Fruit fly (Drosophila melanogaster) whole organism, embryonic: ENCODE results near the gene mts.

ENCODE experiments used
- Asciz ChIP-seq: fragments of 200-800 bp; sonication (Bioruptor generic); optimal IDR thresholded peaks from 2 replicates; lab custom pipeline; 2017; ENCODE audit warnings: missing biosample characterization, mild to moderate bottlenecking, missing genetic modification characterization, missing genetic modification reagents
- B-H1 ChIP-seq: fragments of 200-800 bp; sonication (Bioruptor generic); IDR thresholded peaks from 3 replicates; pipeline ENCODE4 v1.3.6; 2022; ENCODE audit warnings: missing biosample characterization, missing genetic modification characterization
- CG10274 ChIP-seq: fragments of 200-800 bp; sonication (Bioruptor generic); optimal IDR thresholded peaks from 3 replicates; lab custom pipeline; 2017; ENCODE audit warnings: missing biosample characterization, mild to moderate bottlenecking, missing genetic modification characterization
- CG10431 ChIP-seq: fragments of 200-800 bp; sonication (Bioruptor generic); optimal IDR thresholded peaks from 3 replicates; lab custom pipeline; 2018; ENCODE audit warnings: missing biosample characterization, mild to moderate bottlenecking, missing genetic modification characterization
- CG10959 ChIP-seq: fragments of 200-800 bp; sonication (Bioruptor generic); IDR thresholded peaks from 2 replicates; pipeline ENCODE4 v1.3.6; 2022; ENCODE audit warnings: missing biosample characterization, missing genetic modification characterization
- CG11085 ChIP-seq: fragments of 200-800 bp; sonication (Bioruptor generic); IDR thresholded peaks from 2 replicates; pipeline ENCODE4 v1.3.6; 2022; ENCODE audit warnings: missing biosample characterization, missing genetic modification characterization
- CG12391 ChIP-seq: fragments of 200-800 bp; sonication (Bioruptor generic); optimal IDR thresholded peaks from 3 replicates; lab custom pipeline; 2018; ENCODE audit warnings: missing biosample characterization, mild to moderate bottlenecking, missing genetic modification characterization, moderate library complexity
- CG13123 ChIP-seq: fragments of 200-800 bp; sonication (Bioruptor generic); optimal IDR thresholded peaks from 2 replicates; lab custom pipeline; 2016; ENCODE audit warnings: missing biosample characterization, missing genetic modification characterization
- CG13424 ChIP-seq: fragments of 200-800 bp; sonication (Bioruptor generic); optimal IDR thresholded peaks from 2 replicates; lab custom pipeline; 2019; ENCODE audit warnings: missing biosample characterization, mild to moderate bottlenecking, missing genetic modification characterization, moderate library complexity
- CG14014 ChIP-seq: fragments of 200-800 bp; sonication (Bioruptor generic); IDR thresholded peaks from 2 replicates; pipeline ENCODE4 v1.3.6; 2022; ENCODE audit warnings: missing biosample characterization, missing genetic modification characterization
- CG14050 ChIP-seq: fragments of 200-800 bp; sonication (Bioruptor generic); IDR thresholded peaks from 3 replicates; pipeline ENCODE4 v1.3.6; 2022; ENCODE audit warnings: missing biosample characterization, missing genetic modification characterization
- CG17361 ChIP-seq: fragments of 200-800 bp; sonication (Bioruptor generic); IDR thresholded peaks from 3 replicates; pipeline ENCODE4 v1.3.6; 2022; ENCODE audit warnings: missing biosample characterization, missing genetic modification characterization
- CG2199 ChIP-seq: fragments of 200-800 bp; sonication (Bioruptor generic); IDR thresholded peaks from 3 replicates; pipeline ENCODE4 v1.3.6; 2022; ENCODE audit warnings: missing biosample characterization, missing genetic modification characterization
- CG2875 ChIP-seq: fragments of 200-800 bp; sonication (Bioruptor generic); optimal IDR thresholded peaks from 2 replicates; lab custom pipeline; 2017; ENCODE audit warnings: missing biosample characterization, mild to moderate bottlenecking, missing genetic modification characterization, missing genetic modification reagents
- CG30431 ChIP-seq: fragments of 200-800 bp; sonication (Bioruptor generic); optimal IDR thresholded peaks from 2 replicates; lab custom pipeline; 2017; ENCODE audit warnings: missing biosample characterization, missing genetic modification characterization
- CG31365 ChIP-seq: fragments of 200-800 bp; sonication (Bioruptor generic); optimal IDR thresholded peaks from 2 replicates; lab custom pipeline; 2018; ENCODE audit warnings: missing biosample characterization, mild to moderate bottlenecking, missing genetic modification characterization
- CG32772 ChIP-seq: fragments of 200-800 bp; sonication (Bioruptor generic); IDR thresholded peaks from 2 replicates; pipeline ENCODE4 v1.3.6; 2022; ENCODE audit warnings: missing biosample characterization, missing genetic modification characterization
- CG3407 ChIP-seq: fragments of 200-800 bp; sonication (Bioruptor generic); optimal IDR thresholded peaks from 2 replicates; lab custom pipeline; 2018; ENCODE audit warnings: missing biosample characterization, mild to moderate bottlenecking, missing genetic modification characterization
- CG6654 ChIP-seq: fragments of 200-800 bp; sonication (Bioruptor generic); optimal IDR thresholded peaks from 2 replicates; lab custom pipeline; 2017; ENCODE audit warnings: missing biosample characterization, mild to moderate bottlenecking, missing genetic modification characterization
- CG6791 ChIP-seq: fragments of 200-800 bp; sonication (Bioruptor generic); IDR thresholded peaks from 3 replicates; pipeline ENCODE4 v1.3.6; 2022; ENCODE audit warnings: missing biosample characterization, missing genetic modification characterization; ENCODE audit not compliant: partially characterized antibody
- CG7357 ChIP-seq: fragments of 200-800 bp; sonication (Bioruptor generic); IDR thresholded peaks from 3 replicates; pipeline ENCODE4 v1.3.6; 2022; ENCODE audit warnings: missing biosample characterization, missing genetic modification characterization
- CG7786 ChIP-seq: fragments of 200-800 bp; sonication (Bioruptor generic); optimal IDR thresholded peaks from 2 replicates; lab custom pipeline; 2016; ENCODE audit warnings: missing biosample characterization, missing genetic modification characterization
- CG7839 ChIP-seq: fragments of 200-800 bp; sonication (Bioruptor generic); optimal IDR thresholded peaks from 3 replicates; lab custom pipeline; 2018; ENCODE audit warnings: missing biosample characterization, mild to moderate bottlenecking, missing genetic modification characterization, moderate library complexity
- CG8388 ChIP-seq: fragments of 200-800 bp; sonication (Bioruptor generic); optimal IDR thresholded peaks from 2 replicates; lab custom pipeline; 2019; ENCODE audit warnings: missing biosample characterization, mild to moderate bottlenecking, missing genetic modification characterization, moderate library complexity
- D19A ChIP-seq: fragments of 200-800 bp; optimal IDR thresholded peaks from 3 replicates; lab custom pipeline; 2019; ENCODE audit warnings: missing biosample characterization, mild to moderate bottlenecking, missing genetic modification characterization, moderate library complexity
- H2.0 ChIP-seq: fragments of 200-800 bp; sonication (Bioruptor generic); IDR thresholded peaks from 2 replicates; pipeline ENCODE4 v1.3.6; 2022; ENCODE audit warnings: missing biosample characterization, missing genetic modification characterization
- HLH3B ChIP-seq: fragments of 200-800 bp; sonication (Bioruptor generic); IDR thresholded peaks from 2 replicates; pipeline ENCODE4 v1.3.6; 2022; ENCODE audit warnings: missing biosample characterization, missing genetic modification characterization
- HmgZ ChIP-seq: fragments of 200-800 bp; sonication (Bioruptor generic); optimal IDR thresholded peaks from 2 replicates; lab custom pipeline; 2018; ENCODE audit warnings: missing biosample characterization, mild to moderate bottlenecking, missing genetic modification characterization
- Lim3 ChIP-seq: fragments of 200-800 bp; sonication (Bioruptor generic); IDR thresholded peaks from 2 replicates; pipeline ENCODE4 v1.3.6; 2022; ENCODE audit warnings: missing biosample characterization, missing genetic modification characterization
- Mad ChIP-seq: fragments of 200-800 bp; sonication (Bioruptor generic); optimal IDR thresholded peaks from 2 replicates; lab custom pipeline; 2016; ENCODE audit warnings: missing biosample characterization, missing genetic modification characterization
- Med ChIP-seq: fragments of 200-800 bp; sonication (Bioruptor generic); peaks from one replicate; lab custom pipeline; 2016; ENCODE audit warnings: missing biosample characterization, missing genetic modification characterization, mild to moderate bottlenecking, inconsistent platforms, moderate library complexity
- Nf-YC ChIP-seq: fragments of 200-800 bp; optimal IDR thresholded peaks from 3 replicates; lab custom pipeline; 2019; ENCODE audit warnings: missing biosample characterization, mild to moderate bottlenecking, missing genetic modification characterization, moderate library complexity
- PHDP ChIP-seq: fragments of 200-800 bp; sonication (Bioruptor generic); optimal IDR thresholded peaks from 3 replicates; lab custom pipeline; 2018; ENCODE audit warnings: missing biosample characterization, mild to moderate bottlenecking, missing genetic modification characterization, moderate library complexity
- Rx ChIP-seq: fragments of 200-800 bp; sonication (Bioruptor generic); IDR thresholded peaks from 2 replicates; pipeline ENCODE4 v1.3.6; 2022; ENCODE audit warnings: missing biosample characterization, missing genetic modification characterization
- Stat92E ChIP-seq, 3 experiments: fragments of >200 bp in 2 of 3; fragments of 200-800 bp in 1 of 3; sonication (Bioruptor generic) in 1 of 3; optimal IDR thresholded peaks; 2 replicates each; lab custom pipeline; 2017 to 2019; ENCODE audit warnings: missing biosample characterization in 3 of 3, missing genetic modification characterization in 3 of 3, mild to moderate bottlenecking in 1 of 3, moderate library complexity in 1 of 3
- aop ChIP-seq: fragments of 200-800 bp; sonication (Bioruptor generic); IDR thresholded peaks from 2 replicates; pipeline ENCODE4 v1.3.6; 2022; ENCODE audit warnings: missing biosample characterization, missing genetic modification characterization
- cwo ChIP-seq: fragments of 200-800 bp; sonication (Bioruptor generic); optimal IDR thresholded peaks from 3 replicates; lab custom pipeline; 2017; ENCODE audit warnings: missing biosample characterization, missing genetic modification characterization, mild to moderate bottlenecking, moderate library complexity, missing genetic modification reagents
- disco-r ChIP-seq: fragments of 200-800 bp; sonication (Bioruptor generic); optimal IDR thresholded peaks from 2 replicates; lab custom pipeline; 2016; ENCODE audit warnings: missing biosample characterization, missing genetic modification characterization
- dm ChIP-seq: fragments of 200-800 bp; sonication (Bioruptor generic); optimal IDR thresholded peaks from 3 replicates; lab custom pipeline; 2016; ENCODE audit warnings: missing biosample characterization, missing genetic modification characterization
- insv ChIP-seq, 2 experiments: fragments of 200-800 bp; sonication (Bioruptor generic); optimal IDR thresholded peaks; 3 replicates each; lab custom pipeline; 2016 to 2018; ENCODE audit warnings: missing biosample characterization in 2 of 2, missing genetic modification characterization in 2 of 2
- lov ChIP-seq, 2 experiments: fragments of 200-800 bp in 1 of 2; fragments of >200 bp in 1 of 2; sonication (Bioruptor generic) in 1 of 2; IDR thresholded peaks in 1 of 2; optimal IDR thresholded peaks in 1 of 2; 2 replicates in 1 of 2; 3 replicates in 1 of 2; pipeline versions ENCODE4 v1.3.6 to Lab custom; 2017 to 2022; ENCODE audit warnings: missing biosample characterization in 1 of 2, missing genetic modification characterization in 1 of 2
- maf-S ChIP-seq: fragments of 200-800 bp; sonication (Bioruptor generic); optimal IDR thresholded peaks from 2 replicates; lab custom pipeline; 2016; ENCODE audit warnings: missing biosample characterization, missing genetic modification characterization
- onecut ChIP-seq: fragments of 200-800 bp; sonication (Bioruptor generic); IDR thresholded peaks from 2 replicates; pipeline ENCODE4 v1.3.6; 2022; ENCODE audit warnings: missing biosample characterization, missing genetic modification characterization
- pan ChIP-seq, 4 experiments: fragments of >200 bp in 3 of 4; fragments of 200-800 bp in 1 of 4; sonication (Bioruptor generic) in 1 of 4; optimal IDR thresholded peaks in 3 of 4; IDR thresholded peaks in 1 of 4; 2 replicates each; pipeline versions ENCODE4 v1.3.6 to Lab custom; 2017 to 2022; ENCODE audit warnings: missing biosample characterization in 2 of 4, missing genetic modification characterization in 2 of 4, mixed read lengths in 1 of 4
- repo ChIP-seq: fragments of 200-800 bp; sonication (Bioruptor generic); optimal IDR thresholded peaks from 2 replicates; lab custom pipeline; 2016; ENCODE audit warnings: missing biosample characterization, missing genetic modification characterization
- tna ChIP-seq: fragments of 200-800 bp; sonication (Bioruptor generic); IDR thresholded peaks from 2 replicates; pipeline ENCODE4 v1.3.6; 2022; ENCODE audit warnings: missing biosample characterization, missing genetic modification characterization; ENCODE audit not compliant: partially characterized antibody
- ttk ChIP-seq: fragments of 200-800 bp; sonication (Bioruptor generic); IDR thresholded peaks from 2 replicates; pipeline ENCODE4 v2.1.2; 2022; ENCODE audit warnings: missing biosample characterization, missing genetic modification characterization
- vvl ChIP-seq: fragments of 200-800 bp; sonication (Bioruptor generic); IDR thresholded peaks from 2 replicates; pipeline ENCODE4 v1.3.6; 2022; ENCODE audit warnings: missing biosample characterization, missing genetic modification characterization

mts gene

DNA sequence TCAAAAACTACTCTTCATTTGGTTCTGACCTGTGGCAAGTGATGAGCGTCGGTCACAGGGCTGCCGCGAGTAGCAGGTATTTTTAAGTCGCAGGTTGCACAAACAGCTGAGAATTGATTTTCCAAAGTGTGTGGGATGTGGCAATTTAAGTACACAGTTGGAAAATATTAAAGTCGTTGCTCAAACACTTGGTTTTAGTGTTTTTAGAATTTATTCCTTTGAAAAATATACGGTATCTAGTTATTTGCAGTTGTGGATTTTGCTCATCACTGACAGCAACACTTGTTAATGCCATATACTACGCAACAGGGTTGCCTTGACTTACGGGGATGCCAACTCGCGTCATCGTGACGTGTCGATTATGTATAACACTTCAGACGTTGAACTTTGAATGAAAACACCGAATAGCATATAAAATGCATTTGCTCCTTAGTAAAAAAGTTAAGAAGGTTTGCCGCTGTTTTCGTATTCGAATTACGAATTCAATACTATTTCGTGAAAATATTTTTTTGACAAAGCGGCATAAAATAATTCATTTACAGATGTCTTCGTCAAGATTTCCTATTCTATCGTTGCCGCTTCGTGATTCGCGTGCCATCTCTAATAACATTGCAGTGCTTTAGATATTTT is 27.5 kb upstream of the mts start, which contains the start of the genes Herp and r2d2 (continued):
- no peak; the same call in 1 of the 2 replicates for TF ChIP-seq tna
- TF ChIP-seq CG8388 (GFP tag; lab: Kevin White, UChicago): peak; percentile 73
- peak; percentile 88 for TF ChIP-seq PHDP (tag; lab: Kevin White, UChicago)
- TF ChIP-seq HLH3B (GFP tag; lab: Robert Waterston, UW): peak; percentile 86
- TF ChIP-seq CG7839 (tag; lab: Kevin White, UChicago): peak; percentile 91
- TF ChIP-seq maf-S (GFP tag; lab: Kevin White, UChicago): peak; percentile 93
- peak; percentile 62 for TF ChIP-seq Asciz (GFP tag; lab: Kevin White, UChicago)
- peak; percentile 93 for TF ChIP-seq dm (GFP tag; lab: Kevin White, UChicago)
- peak; percentile 86 for TF ChIP-seq Mad (GFP tag; lab: Kevin White, UChicago)
- peak; percentile 52 for TF ChIP-seq CG10431 (GFP tag; lab: Kevin White, UChicago)
- TF ChIP-seq CG32772: peak; percentile 92
- peak; percentile 90 for TF ChIP-seq CG12391 (tag; lab: Kevin White, UChicago)
- TF ChIP-seq repo: peak; percentile 90
- TF ChIP-seq onecut (GFP tag; lab: Robert Waterston, UW): peak; percentile 86
- peak; percentile 52; the same call in 1 of the 2 replicates for TF ChIP-seq Lim3 (GFP tag; lab: Robert Waterston, UW)
- TF ChIP-seq HmgZ (tag; lab: Kevin White, UChicago): peak; percentile 96
- 0 out of 3 replicates have a peak, but pooled peaks have one; percentile 7 for TF ChIP-seq CG2199
- TF ChIP-seq CG31365: peak; percentile 74
- peak; percentile 78 for TF ChIP-seq Rx (GFP tag; lab: Robert Waterston, UW)
- TF ChIP-seq aop (GFP tag; lab: Robert Waterston, UW): no peak
- peak; percentile 95 for TF ChIP-seq CG7786 (GFP tag; lab: Kevin White, UChicago)
- peak; percentile 69 for TF ChIP-seq CG30431
- peak; percentile 76 for TF ChIP-seq CG13123
- peak; percentile 65 for TF ChIP-seq CG3407 (GFP tag; lab: Kevin White, UChicago)
- peak; percentile 64 for TF ChIP-seq CG2875 (GFP tag; lab: Kevin White, UChicago)
- TF ChIP-seq CG10959 (GFP tag; lab: Robert Waterston, UW): peak; percentile 80
- TF ChIP-seq CG14014 (GFP tag; lab: Robert Waterston, UW): peak; percentile 91
- TF ChIP-seq CG17361 (GFP tag; lab: Robert Waterston, UW): peak; percentile 94
- peak; percentile 79 for TF ChIP-seq cwo (GFP tag; lab: Kevin White, UChicago)
- TF ChIP-seq CG7357: peak; percentile 80
- peak; percentile 81 for TF ChIP-seq CG14050 (GFP tag; lab: Robert Waterston, UW)
- peak; percentile 94 for TF ChIP-seq CG13424 (tag; lab: Kevin White, UChicago)
- peak; percentile 58; the same call in 2 of the 3 replicates for TF ChIP-seq CG6791 (GFP tag; lab: Robert Waterston, UW)
- TF ChIP-seq Nf-YC (tag; lab: Kevin White, UChicago): peak; percentile 87
- peak in 1 of 3 experiments; percentile 66 for TF ChIP-seq Stat92E (GFP tag; optimal IDR thresholded peaks at IDR 0.05; lab: Kevin White, UChicago)
- no peak for TF ChIP-seq pan (optimal IDR thresholded peaks at IDR 0.05; lab: Kevin White, UChicago)
- peak in 1 of 2 experiments; percentile 84 for TF ChIP-seq pan (GFP tag; optimal IDR thresholded peaks at IDR 0.05 in 1 of 2, IDR thresholded peaks at IDR 0.05 in 1 of 2)
- peak; percentile 99 for TF ChIP-seq Med (GFP tag; lab: Kevin White, UChicago)
- TF ChIP-seq lov (optimal IDR thresholded peaks at IDR 0.05; lab: Kevin White, UChicago): no peak
- TF ChIP-seq lov (GFP tag; IDR thresholded peaks at IDR 0.05; lab: Robert Waterston, UW): no peak
- TF ChIP-seq disco-r: peak; percentile 92
- peak; percentile 86 for TF ChIP-seq CG11085
- peak in 1 of 2 experiments; percentile 69 for TF ChIP-seq insv (GFP tag; optimal IDR thresholded peaks at IDR 0.05; lab: Kevin White, UChicago)
- peak; percentile 60; the same call in 1 of the 3 replicates for TF ChIP-seq B-H1 (GFP tag; lab: Robert Waterston, UW)
- peak; percentile 76 for TF ChIP-seq ttk (GFP tag; lab: Robert Waterston, UW)
- TF ChIP-seq CG6654 (GFP tag; lab: Kevin White, UChicago): peak; percentile 66
- TF ChIP-seq H2.0 (GFP tag; lab: Robert Waterston, UW): peak; percentile 80
- peak; percentile 83 for TF ChIP-seq vvl (GFP tag; lab: Robert Waterston, UW)
- peak; percentile 83 for TF ChIP-seq D19A (tag; lab: Kevin White, UChicago)
- TF ChIP-seq CG10274 (GFP tag; lab: Kevin White, UChicago): peak; percentile 80
